4 worm cellular contexts compared by ENCODE assay signal in genomic region chrIV:6206294-6206776, ce11.
TF ChIP-seq lines count a peak whose summit lies in the region.

C49A9.10 (minus strand) TSS chrIV:6206344.

TF ChIP-seq in whole organism, L2 larva, 48 proteins besides CTCF, POLR2A, EP300 and RAD21 (continues in another document):
- TF ChIP-seq nhr-25 (tag; optimal IDR thresholded peaks at IDR 0.05; lab: Kevin White, UChicago) (peak; percentile 82), snpc-4 (tag; optimal IDR thresholded peaks at IDR 0.05; lab: Kevin White, UChicago) (peak; percentile 71), unc-55 (GFP tag; optimal IDR thresholded peaks at IDR 0.05; lab: Kevin White, UChicago) (peak; percentile 93), lin-13 (GFP tag; optimal IDR thresholded peaks at IDR 0.05; lab: Kevin White, UChicago) (peak; percentile 79), R02D3.7 (tag; optimal IDR thresholded peaks at IDR 0.05; lab: Kevin White, UChicago) (peak; percentile 67), C34F6.9 (tag; optimal IDR thresholded peaks at IDR 0.05; lab: Kevin White, UChicago) (peak; percentile 87), sem-4 (tag; optimal IDR thresholded peaks at IDR 0.05; lab: Kevin White, UChicago) (peak; percentile 58), nhr-6 (tag; optimal IDR thresholded peaks at IDR 0.05; lab: Kevin White, UChicago) (peak; percentile 21), nhr-10 (tag; optimal IDR thresholded peaks at IDR 0.05; lab: Kevin White, UChicago) (peak; percentile 14), Y55F3AM.14 (GFP tag; optimal IDR thresholded peaks at IDR 0.05; lab: Kevin White, UChicago) (peak; percentile 6), mab-5 (tag; optimal IDR thresholded peaks at IDR 0.05; lab: Kevin White, UChicago) (peak; percentile 81), lsy-2 (tag; optimal IDR thresholded peaks at IDR 0.05; lab: Kevin White, UChicago) (peak; percentile 83 to 90), nhr-21 (tag; optimal IDR thresholded peaks at IDR 0.05; lab: Kevin White, UChicago) (peak; percentile 69), fos-1 (tag; optimal IDR thresholded peaks at IDR 0.05; lab: Kevin White, UChicago) (peak; percentile 42), nhr-11 (tag; optimal IDR thresholded peaks at IDR 0.05; lab: Kevin White, UChicago) (no peak), crh-2 (tag; optimal IDR thresholded peaks at IDR 0.05; lab: Kevin White, UChicago) (peak; percentile 72), egl-27 (tag; optimal IDR thresholded peaks at IDR 0.05; lab: Kevin White, UChicago) (no peak), sma-9 (GFP tag; optimal IDR thresholded peaks at IDR 0.05; lab: Kevin White, UChicago) (peak; percentile 94), sma-9 (tag; optimal IDR thresholded peaks at IDR 0.05; lab: Kevin White, UChicago) (no peak), elt-1 (tag; optimal IDR thresholded peaks at IDR 0.05; lab: Kevin White, UChicago) (no peak), F13H6.1 (tag; optimal IDR thresholded peaks at IDR 0.05; lab: Kevin White, UChicago) (peak; percentile 90), mbf-1 (tag; optimal IDR thresholded peaks at IDR 0.05; lab: Kevin White, UChicago) (no peak), skn-1 (tag; optimal IDR thresholded peaks at IDR 0.05; lab: Kevin White, UChicago) (no peak)

TF ChIP-seq in whole organism, L4 larva, 104 proteins besides CTCF, POLR2A, EP300 and RAD21 (continues in another document):
- TF ChIP-seq snpc-1.2 (GFP tag; IDR thresholded peaks at IDR 0.05; lab: Robert Waterston, UW), result peak; percentile 95
- TF ChIP-seq T20F7.1 (GFP tag; optimal IDR thresholded peaks at IDR 0.05; lab: Kevin White, UChicago), result peak; percentile 70
- peak; percentile 59 for TF ChIP-seq F10B5.3 (tag; optimal IDR thresholded peaks at IDR 0.05; lab: Kevin White, UChicago)
- TF ChIP-seq lim-7 (GFP tag; IDR thresholded peaks at IDR 0.05; lab: Robert Waterston, UW), result no peak
- TF ChIP-seq tra-1 (GFP tag; IDR thresholded peaks at IDR 0.05; lab: Robert Waterston, UW), result peak; percentile 73; the same call in 1 of the 2 replicates
- no peak for TF ChIP-seq zfp-3 (GFP tag; conservative IDR thresholded peaks at IDR 0.05; lab: Robert Waterston, UW)
- TF ChIP-seq mdt-29 (GFP tag; IDR thresholded peaks at IDR 0.05; lab: Robert Waterston, UW), result peak; percentile 71
- TF ChIP-seq nhr-28 (tag; optimal IDR thresholded peaks at IDR 0.05; lab: Kevin White, UChicago), result no peak
- peak; percentile 82 for TF ChIP-seq F49E8.2 (tag; optimal IDR thresholded peaks at IDR 0.05; lab: Kevin White, UChicago; ENCODE audit: borderline replicate concordance)
- TF ChIP-seq sdz-12 (GFP tag; optimal IDR thresholded peaks at IDR 0.05; lab: Kevin White, UChicago), result no peak
- TF ChIP-seq fos-1 (tag; optimal IDR thresholded peaks at IDR 0.05; lab: Kevin White, UChicago), result no peak
- TF ChIP-seq hmg-1.1 (GFP tag; IDR thresholded peaks at IDR 0.05; lab: Robert Waterston, UW), result no peak
- peak; percentile 52 for TF ChIP-seq aha-1 (tag; lab: Kevin White, UChicago)
- no peak for TF ChIP-seq lin-29 (GFP tag; IDR thresholded peaks at IDR 0.05; lab: Robert Waterston, UW)
- peak; percentile 74; the same call in 1 of the 2 replicates for TF ChIP-seq Y48G9A.11 (GFP tag; IDR thresholded peaks at IDR 0.05; lab: Robert Waterston, UW)
- no peak for TF ChIP-seq ceh-62 (tag; optimal IDR thresholded peaks at IDR 0.05; lab: Kevin White, UChicago)
- no peak; the same call in 1 of the 2 replicates for TF ChIP-seq dmd-6 (GFP tag; IDR thresholded peaks at IDR 0.05; lab: Robert Waterston, UW)
- TF ChIP-seq nhr-25 (tag; optimal IDR thresholded peaks at IDR 0.05; lab: Kevin White, UChicago; ENCODE audit: borderline replicate concordance, insufficient read depth), result no peak
- peak; percentile 94 for TF ChIP-seq ZK337.2 (GFP tag; IDR thresholded peaks at IDR 0.05; lab: Robert Waterston, UW)
- peak; percentile 3 for TF ChIP-seq nhr-11 (tag; optimal IDR thresholded peaks at IDR 0.05; lab: Kevin White, UChicago)
- TF ChIP-seq lin-38 (GFP tag; IDR thresholded peaks at IDR 0.05; lab: Robert Waterston, UW), result peak; percentile 76; the same call in 1 of the 2 replicates
- TF ChIP-seq dpl-1 (GFP tag; optimal IDR thresholded peaks at IDR 0.05; lab: Kevin White, UChicago), result peak; percentile 98
- TF ChIP-seq rbr-2 (tag; optimal IDR thresholded peaks at IDR 0.05; lab: Kevin White, UChicago), result peak; percentile 70

TF ChIP-seq in whole organism, late embryonic, 69 proteins besides CTCF, POLR2A, EP300 and RAD21 (continues in another document):
- no peak for TF ChIP-seq pat-9 (tag; optimal IDR thresholded peaks at IDR 0.05; lab: Kevin White, UChicago)
- peak; percentile 45 for TF ChIP-seq pqm-1 (tag; optimal IDR thresholded peaks at IDR 0.05; lab: Kevin White, UChicago)
- TF ChIP-seq hlh-8 (tag; optimal IDR thresholded peaks at IDR 0.05; lab: Kevin White, UChicago), result peak; percentile 90
- TF ChIP-seq lim-6 (tag; optimal IDR thresholded peaks at IDR 0.05; lab: Kevin White, UChicago), result peak; percentile 67
- peak; percentile 33 for TF ChIP-seq gmeb-2 (tag; optimal IDR thresholded peaks at IDR 0.05; lab: Kevin White, UChicago)
- no peak for TF ChIP-seq ceh-19 (GFP tag; optimal IDR thresholded peaks at IDR 0.05; lab: Kevin White, UChicago)
- no peak for TF ChIP-seq hlh-30 (tag; optimal IDR thresholded peaks at IDR 0.05; lab: Kevin White, UChicago; ENCODE audit: insufficient read depth)
- TF ChIP-seq tbx-7 (tag; optimal IDR thresholded peaks at IDR 0.05; lab: Kevin White, UChicago), result peak; percentile 96
- peak; percentile 96 for TF ChIP-seq ceh-31 (tag; optimal IDR thresholded peaks at IDR 0.05; lab: Kevin White, UChicago)
- peak; percentile 79 for TF ChIP-seq ref-2 (tag; optimal IDR thresholded peaks at IDR 0.05; lab: Kevin White, UChicago)
- peak; percentile 61 for TF ChIP-seq ceh-34 (tag; optimal IDR thresholded peaks at IDR 0.05; lab: Kevin White, UChicago)
- peak; percentile 89 for TF ChIP-seq tbx-2 (tag; optimal IDR thresholded peaks at IDR 0.05; lab: Kevin White, UChicago)
- TF ChIP-seq mec-3 (tag; optimal IDR thresholded peaks at IDR 0.05; lab: Kevin White, UChicago; ENCODE audit: borderline replicate concordance), result peak; percentile 87
- TF ChIP-seq unc-42 (tag; optimal IDR thresholded peaks at IDR 0.05; lab: Kevin White, UChicago), result peak; percentile 40
- peak; percentile 69 for TF ChIP-seq ceh-14 (tag; optimal IDR thresholded peaks at IDR 0.05; lab: Kevin White, UChicago)
- no peak for TF ChIP-seq ceh-18 (tag; optimal IDR thresholded peaks at IDR 0.05; lab: Kevin White, UChicago)
- TF ChIP-seq K09A11.1 (tag; optimal IDR thresholded peaks at IDR 0.05; lab: Kevin White, UChicago; ENCODE audit: insufficient read depth), result no peak
- TF ChIP-seq nfya-1 (tag; optimal IDR thresholded peaks at IDR 0.05; lab: Kevin White, UChicago), result peak; percentile 50
- TF ChIP-seq fkh-6 (tag; optimal IDR thresholded peaks at IDR 0.05; lab: Kevin White, UChicago), result peak; percentile 47
- TF ChIP-seq fax-1 (tag; optimal IDR thresholded peaks at IDR 0.05; lab: Kevin White, UChicago), result peak; percentile 70
- peak; percentile 64 for TF ChIP-seq sdc-2 (tag; optimal IDR thresholded peaks at IDR 0.05; lab: Kevin White, UChicago)
- TF ChIP-seq T23F11.4 (GFP tag; optimal IDR thresholded peaks at IDR 0.05; lab: Kevin White, UChicago), result no peak
- TF ChIP-seq pros-1 (tag; optimal IDR thresholded peaks at IDR 0.05; lab: Kevin White, UChicago), result no peak
- TF ChIP-seq unc-86 (tag; optimal IDR thresholded peaks at IDR 0.05; lab: Kevin White, UChicago), result peak; percentile 50
- peak; percentile 60 for TF ChIP-seq F13H6.1 (tag; optimal IDR thresholded peaks at IDR 0.05; lab: Kevin White, UChicago)
- peak; percentile 91 for TF ChIP-seq ceh-2 (tag; optimal IDR thresholded peaks at IDR 0.05; lab: Kevin White, UChicago)

TF ChIP-seq in whole organism, mixed stage, embryonic, 35 proteins besides CTCF, POLR2A, EP300 and RAD21:
- TF ChIP-seq mep-1 (tag; optimal IDR thresholded peaks at IDR 0.05; lab: Kevin White, UChicago) (peak; percentile 54), unc-39 (tag; optimal IDR thresholded peaks at IDR 0.05; lab: Kevin White, UChicago) (no peak), ham-2 (GFP tag; optimal IDR thresholded peaks at IDR 0.05; lab: Kevin White, UChicago) (no peak), snpc-4 (tag; optimal IDR thresholded peaks at IDR 0.05; lab: Kevin White, UChicago) (no peak), unc-62 (GFP tag; optimal IDR thresholded peaks at IDR 0.05; lab: Kevin White, UChicago) (no peak), nhr-237 (tag; optimal IDR thresholded peaks at IDR 0.05; lab: Kevin White, UChicago) (peak; percentile 29), M03D4.4 (tag; optimal IDR thresholded peaks at IDR 0.05; lab: Kevin White, UChicago) (peak; percentile 14), sem-2 (GFP tag; optimal IDR thresholded peaks at IDR 0.05; lab: Kevin White, UChicago) (no peak), mls-2 (tag; optimal IDR thresholded peaks at IDR 0.05; lab: Kevin White, UChicago) (no peak), bed-3 (GFP tag; optimal IDR thresholded peaks at IDR 0.05; lab: Kevin White, UChicago) (no peak), sptf-1 (tag; optimal IDR thresholded peaks at IDR 0.05; lab: Kevin White, UChicago) (peak; percentile 65), zip-8 (tag; optimal IDR thresholded peaks at IDR 0.05; lab: Kevin White, UChicago) (no peak), ces-1 (GFP tag; optimal IDR thresholded peaks at IDR 0.05; lab: Kevin White, UChicago) (peak; percentile 45), ceh-83 (GFP tag; optimal IDR thresholded peaks at IDR 0.05; lab: Kevin White, UChicago) (no peak), lsy-2 (tag; optimal IDR thresholded peaks at IDR 0.05; lab: Kevin White, UChicago) (peak; percentile 64), elt-1 (tag; optimal IDR thresholded peaks at IDR 0.05; lab: Kevin White, UChicago; ENCODE audit: borderline replicate concordance, insufficient read depth) (no peak), nhr-76 (tag; optimal IDR thresholded peaks at IDR 0.05; lab: Kevin White, UChicago) (no peak), lin-32 (GFP tag; optimal IDR thresholded peaks at IDR 0.05; lab: Kevin White, UChicago) (peak; percentile 1), nhr-2 (tag; optimal IDR thresholded peaks at IDR 0.05; lab: Kevin White, UChicago) (no peak), unc-120 (tag; optimal IDR thresholded peaks at IDR 0.05; lab: Kevin White, UChicago; ENCODE audit: poor library complexity, severe bottlenecking) (no peak), ztf-11 (tag; optimal IDR thresholded peaks at IDR 0.05; lab: Kevin White, UChicago) (no peak), mab-5 (tag; optimal IDR thresholded peaks at IDR 0.05; lab: Kevin White, UChicago) (peak; percentile 28), pha-4 (tag; optimal IDR thresholded peaks at IDR 0.05; lab: Kevin White, UChicago) (peak; percentile 51), ceh-39 (tag; optimal IDR thresholded peaks at IDR 0.05; lab: Kevin White, UChicago) (peak; percentile 47), lin-13 (tag; optimal IDR thresholded peaks at IDR 0.05; lab: Kevin White, UChicago) (peak; percentile 35), nhr-12 (tag; optimal IDR thresholded peaks at IDR 0.05; lab: Kevin White, UChicago) (no peak), blmp-1 (tag; optimal IDR thresholded peaks at IDR 0.05; lab: Kevin White, UChicago) (no peak), ceh-43 (GFP tag; optimal IDR thresholded peaks at IDR 0.05; lab: Kevin White, UChicago) (no peak)
TF ChIP-seq in whole organism, mixed stage, embryonic: peak in this region for 11.
